Fruit fly (Drosophila melanogaster): Measurements from ENCODE around the gene CG11373.

The CG11373 gene

dm6 chr3R:6007123-6008000 is 46.6 kb upstream of the CG11373 start (continued):
- TF ChIP-seq row (GFP tag; IDR thresholded peaks at IDR 0.05) (peak; percentile 32; the same call in 1 of the 3 replicates), CG17328 (GFP tag; IDR thresholded peaks at IDR 0.05) (no peak), kni (GFP tag; optimal IDR thresholded peaks at IDR 0.05) (no peak), CG10321 (GFP tag; IDR thresholded peaks at IDR 0.05) (peak; percentile 94), CG3281 (GFP tag; optimal IDR thresholded peaks at IDR 0.05) (peak; percentile 31), stc (GFP tag; IDR thresholded peaks at IDR 0.05) (no peak), Nf-YB (GFP tag; optimal IDR thresholded peaks at IDR 0.05) (peak; percentile 1), CG14050 (GFP tag; IDR thresholded peaks at IDR 0.05) (no peak), wor (GFP tag; IDR thresholded peaks at IDR 0.05) (no peak), NfI (GFP tag; optimal IDR thresholded peaks at IDR 0.05) (no peak), CG10565 (GFP tag; optimal IDR thresholded peaks at IDR 0.05) (no peak), CG32767 (GFP tag; IDR thresholded peaks at IDR 0.05) (peak; percentile 92), Med (GFP tag) (peak; percentile 80), CG32532 (GFP tag; IDR thresholded peaks at IDR 0.05) (peak; percentile 16; the same call in 1 of the 2 replicates), sna (GFP tag; IDR thresholded peaks at IDR 0.05; ENCODE audit: partially characterized antibody) (no peak), gro (GFP tag; optimal IDR thresholded peaks at IDR 0.05) (peak; percentile 73), CG6683 (GFP tag; optimal IDR thresholded peaks at IDR 0.05) (peak; percentile 19), pros (GFP tag; optimal IDR thresholded peaks at IDR 0.05) (no peak), mirr (GFP tag; optimal IDR thresholded peaks at IDR 0.05) (peak; percentile 80), sim (GFP tag; IDR thresholded peaks at IDR 0.05) (no peak), Hey (tag; optimal IDR thresholded peaks at IDR 0.05) (peak; percentile 35), CG5180 (GFP tag; optimal IDR thresholded peaks at IDR 0.05) (peak; percentile 88), Nf-YC (tag; optimal IDR thresholded peaks at IDR 0.05) (peak; percentile 40), ro (GFP tag; IDR thresholded peaks at IDR 0.05) (no peak), ftz-f1 (GFP tag; optimal IDR thresholded peaks at IDR 0.05) (peak; percentile 0), Bgb (GFP tag; IDR thresholded peaks at IDR 0.05; ENCODE audit: partially characterized antibody) (peak; percentile 50; the same call in 1 of the 2 replicates)

dm6 chr3R:6006595-6006994 is 45.8 kb upstream of the CG11373 start:
- TF ChIP-seq abd-A (tag; optimal IDR thresholded peaks at IDR 0.05) (no peak), CG12769 (tag; optimal IDR thresholded peaks at IDR 0.05) (peak; percentile 37), slp2 (GFP tag; optimal IDR thresholded peaks at IDR 0.05) (no peak), CG9437 (GFP tag; optimal IDR thresholded peaks at IDR 0.05) (no peak), CG11085 (GFP tag; IDR thresholded peaks at IDR 0.05) (0 out of 2 replicates have a peak, but pooled peaks have one; percentile 34), Dbx (GFP tag; IDR thresholded peaks at IDR 0.05) (no peak), CG12155 (GFP tag; optimal IDR thresholded peaks at IDR 0.05) (no peak), CG1832 (GFP tag; optimal IDR thresholded peaks at IDR 0.05) (no peak), mirr (GFP tag; optimal IDR thresholded peaks at IDR 0.05) (peak; percentile 6), insv (GFP tag; optimal IDR thresholded peaks at IDR 0.05) (no peak), NFAT (GFP tag; IDR thresholded peaks at IDR 0.05) (peak; percentile 18; the same call in 1 of the 2 replicates), ac (GFP tag; optimal IDR thresholded peaks at IDR 0.05) (no peak), TFAM (GFP tag; optimal IDR thresholded peaks at IDR 0.05) (no peak), CG10654 (GFP tag; optimal IDR thresholded peaks at IDR 0.05) (no peak), D19B (GFP tag; optimal IDR thresholded peaks at IDR 0.05) (no peak), sug (tag; optimal IDR thresholded peaks at IDR 0.05) (peak; percentile 1), ham (GFP tag; IDR thresholded peaks at IDR 0.05) (no peak), bcd (GFP tag; optimal IDR thresholded peaks at IDR 0.05) (no peak), pzg (GFP tag; optimal IDR thresholded peaks at IDR 0.05) (no peak), slbo (GFP tag; IDR thresholded peaks at IDR 0.05) (no peak), chif (GFP tag; optimal IDR thresholded peaks at IDR 0.05) (no peak), CG11093 (GFP tag; IDR thresholded peaks at IDR 0.05) (no peak), CG8290 (GFP tag; optimal IDR thresholded peaks at IDR 0.05) (no peak), CG8290 (tag; optimal IDR thresholded peaks at IDR 0.05) (no peak), CG14050 (GFP tag; IDR thresholded peaks at IDR 0.05) (no peak), Rx (GFP tag; IDR thresholded peaks at IDR 0.05) (no peak)

All from whole organism, embryonic.